Fruit fly (Drosophila melanogaster) whole organism, embryonic: ENCODE results near the gene CG45045.

ENCODE experiments used
- Bgb ChIP-seq: fragments of 200-800 bp; sonication (Bioruptor generic); IDR thresholded peaks from 2 replicates; pipeline ENCODE4 v1.3.6; 2022; ENCODE audit warnings: missing biosample characterization, missing genetic modification characterization; ENCODE audit not compliant: partially characterized antibody
- BtbVII ChIP-seq: fragments of 200-800 bp; sonication (Bioruptor generic); optimal IDR thresholded peaks from 3 replicates; lab custom pipeline; 2017; ENCODE audit warnings: missing biosample characterization, mild to moderate bottlenecking, missing genetic modification characterization
- CG10321 ChIP-seq: fragments of 200-800 bp; sonication (Bioruptor generic); IDR thresholded peaks from 2 replicates; pipeline ENCODE4 v1.3.6; 2022; ENCODE audit warnings: missing biosample characterization, missing genetic modification characterization
- CG10654 ChIP-seq: fragments of 200-800 bp; sonication (Bioruptor generic); optimal IDR thresholded peaks from 2 replicates; lab custom pipeline; 2016; ENCODE audit warnings: missing biosample characterization, missing genetic modification characterization
- CG17912 ChIP-seq: fragments of 200-800 bp; sonication (Bioruptor generic); optimal IDR thresholded peaks from 2 replicates; lab custom pipeline; 2018; ENCODE audit warnings: missing biosample characterization, mild to moderate bottlenecking, missing genetic modification characterization
- CG18262 ChIP-seq: fragments of 200-800 bp; optimal IDR thresholded peaks from 3 replicates; lab custom pipeline; 2019; ENCODE audit warnings: missing biosample characterization, mild to moderate bottlenecking, missing genetic modification characterization, moderate library complexity
- CG2875 ChIP-seq: fragments of 200-800 bp; sonication (Bioruptor generic); optimal IDR thresholded peaks from 2 replicates; lab custom pipeline; 2017; ENCODE audit warnings: missing biosample characterization, mild to moderate bottlenecking, missing genetic modification characterization, missing genetic modification reagents
- CG34422 ChIP-seq: fragments of 200-800 bp; sonication (Bioruptor generic); IDR thresholded peaks from 3 replicates; pipeline ENCODE4 v1.3.6; 2022; ENCODE audit warnings: missing biosample characterization, missing genetic modification characterization
- CG3726 ChIP-seq: fragments of 200-800 bp; sonication (Bioruptor generic); IDR thresholded peaks from 3 replicates; pipeline ENCODE4, ENCODE4 v1.3.6; 2022; ENCODE audit warnings: missing biosample characterization, missing genetic modification characterization
- CG43689 ChIP-seq: fragments of 200-800 bp; sonication (Bioruptor generic); IDR thresholded peaks from 2 replicates; pipeline ENCODE4 v1.3.6; 2022; ENCODE audit warnings: missing biosample characterization, missing genetic modification characterization
- CG4707 ChIP-seq: fragments of 200-800 bp; sonication (Bioruptor generic); optimal IDR thresholded peaks from 2 replicates; lab custom pipeline; 2018; ENCODE audit warnings: missing biosample characterization, mild to moderate bottlenecking, missing genetic modification characterization, moderate library complexity
- CG7271 ChIP-seq: fragments of 200-800 bp; sonication (Bioruptor generic); optimal IDR thresholded peaks from 2 replicates; lab custom pipeline; 2018; ENCODE audit warnings: missing biosample characterization, mild to moderate bottlenecking, missing genetic modification characterization, moderate library complexity
- CG7839 ChIP-seq: fragments of 200-800 bp; sonication (Bioruptor generic); optimal IDR thresholded peaks from 3 replicates; lab custom pipeline; 2018; ENCODE audit warnings: missing biosample characterization, mild to moderate bottlenecking, missing genetic modification characterization, moderate library complexity
- CG8388 ChIP-seq: fragments of 200-800 bp; sonication (Bioruptor generic); optimal IDR thresholded peaks from 2 replicates; lab custom pipeline; 2019; ENCODE audit warnings: missing biosample characterization, mild to moderate bottlenecking, missing genetic modification characterization, moderate library complexity
- D ChIP-seq, 2 experiments: fragments of 200-800 bp in 1 of 2; fragments of >200 bp in 1 of 2; sonication (Bioruptor generic) in 1 of 2; optimal IDR thresholded peaks; 2 replicates in 1 of 2; 3 replicates in 1 of 2; lab custom pipeline; 2017; ENCODE audit warnings: mild to moderate bottlenecking in 1 of 2, missing biosample characterization in 1 of 2, missing genetic modification characterization in 1 of 2, missing genetic modification reagents in 1 of 2
- D19A ChIP-seq: fragments of 200-800 bp; optimal IDR thresholded peaks from 3 replicates; lab custom pipeline; 2019; ENCODE audit warnings: missing biosample characterization, mild to moderate bottlenecking, missing genetic modification characterization, moderate library complexity
- Doc2 ChIP-seq: fragments of 200-800 bp; sonication (Bioruptor generic); IDR thresholded peaks from 2 replicates; pipeline ENCODE4 v1.3.6; 2022; ENCODE audit warnings: missing biosample characterization, missing genetic modification characterization
- ERR ChIP-seq: fragments of 200-800 bp; sonication (Bioruptor generic); optimal IDR thresholded peaks from 2 replicates; lab custom pipeline; 2016; ENCODE audit warnings: missing biosample characterization, missing genetic modification characterization
- Eip74EF ChIP-seq, 2 experiments: fragments of 200-800 bp in 1 of 2; fragments of >200 bp in 1 of 2; sonication (Bioruptor generic) in 1 of 2; optimal IDR thresholded peaks; 2 replicates each; lab custom pipeline; 2017 to 2019; ENCODE audit warnings: missing biosample characterization in 2 of 2, missing genetic modification characterization in 2 of 2, mild to moderate bottlenecking in 1 of 2, moderate library complexity in 1 of 2
- Ets97D ChIP-seq: fragments of 200-800 bp; sonication (Bioruptor generic); optimal IDR thresholded peaks from 3 replicates; lab custom pipeline; 2016; ENCODE audit warnings: missing biosample characterization, missing genetic modification characterization
- GATAe ChIP-seq: fragments of 200-800 bp; sonication (Bioruptor generic); conservative IDR thresholded peaks from 2 replicates; pipeline ENCODE4 v1.3.6; 2022; ENCODE audit warnings: missing biosample characterization, missing genetic modification characterization
- Hr39 ChIP-seq: fragments of >200 bp; optimal IDR thresholded peaks from 2 replicates; lab custom pipeline; 2017
- Lim3 ChIP-seq: fragments of 200-800 bp; sonication (Bioruptor generic); IDR thresholded peaks from 2 replicates; pipeline ENCODE4 v1.3.6; 2022; ENCODE audit warnings: missing biosample characterization, missing genetic modification characterization
- Myb ChIP-seq: fragments of 200-800 bp; sonication (Bioruptor generic); optimal IDR thresholded peaks from 2 replicates; lab custom pipeline; 2016; ENCODE audit warnings: missing biosample characterization, missing genetic modification characterization
- Oaz ChIP-seq: fragments of 200-800 bp; sonication (Bioruptor generic); IDR thresholded peaks from 2 replicates; pipeline ENCODE4 v1.3.6; 2022; ENCODE audit warnings: missing biosample characterization, missing genetic modification characterization
- Ptx1 ChIP-seq: fragments of 200-800 bp; sonication (Bioruptor generic); IDR thresholded peaks from 2 replicates; pipeline ENCODE4 v1.3.6; 2022; ENCODE audit warnings: missing biosample characterization, missing genetic modification characterization
- Sry-δ ChIP-seq: fragments of 200-800 bp; sonication (Bioruptor generic); optimal IDR thresholded peaks from 2 replicates; lab custom pipeline; 2016; ENCODE audit warnings: missing biosample characterization, missing genetic modification characterization
- Xbp1 ChIP-seq: fragments of 200-800 bp; sonication (Bioruptor generic); optimal IDR thresholded peaks from 3 replicates; lab custom pipeline; 2016; ENCODE audit warnings: missing biosample characterization, mild to moderate bottlenecking, missing genetic modification characterization
- ap ChIP-seq: fragments of 200-800 bp; sonication (Bioruptor generic); IDR thresholded peaks from 2 replicates; pipeline ENCODE4 v1.3.6; 2022; ENCODE audit warnings: missing biosample characterization, missing genetic modification characterization
- ara ChIP-seq: fragments of 200-800 bp; sonication (Bioruptor generic); IDR thresholded peaks from 2 replicates; pipeline ENCODE4 v1.3.6; 2022; ENCODE audit warnings: missing biosample characterization, missing genetic modification characterization
- bab2 ChIP-seq: fragments of 200-800 bp; sonication (Bioruptor generic); optimal IDR thresholded peaks from 2 replicates; lab custom pipeline; 2016; ENCODE audit warnings: missing biosample characterization, missing genetic modification characterization
- bowl ChIP-seq: fragments of 200-800 bp; sonication (Bioruptor generic); IDR thresholded peaks from 2 replicates; pipeline ENCODE4 v1.3.6; 2022; ENCODE audit warnings: missing biosample characterization, missing genetic modification characterization
- cwo ChIP-seq: fragments of 200-800 bp; sonication (Bioruptor generic); optimal IDR thresholded peaks from 3 replicates; lab custom pipeline; 2017; ENCODE audit warnings: missing biosample characterization, missing genetic modification characterization, mild to moderate bottlenecking, moderate library complexity, missing genetic modification reagents
- disco-r ChIP-seq: fragments of 200-800 bp; sonication (Bioruptor generic); optimal IDR thresholded peaks from 2 replicates; lab custom pipeline; 2016; ENCODE audit warnings: missing biosample characterization, missing genetic modification characterization
- dmrt11E ChIP-seq: fragments of 200-800 bp; sonication (Bioruptor generic); optimal IDR thresholded peaks from 3 replicates; lab custom pipeline; 2018; ENCODE audit warnings: missing biosample characterization, mild to moderate bottlenecking, missing genetic modification characterization, moderate library complexity
- fd102C ChIP-seq: fragments of 200-800 bp; sonication (Bioruptor generic); optimal IDR thresholded peaks from 2 replicates; lab custom pipeline; 2018; ENCODE audit warnings: missing biosample characterization, mild to moderate bottlenecking, missing genetic modification characterization, moderate library complexity
- ftz-f1 ChIP-seq: fragments of 200-800 bp; sonication (Bioruptor generic); optimal IDR thresholded peaks from 2 replicates; lab custom pipeline; 2016; ENCODE audit warnings: missing biosample characterization, missing genetic modification characterization
- gcm ChIP-seq: fragments of 200-800 bp; sonication (Bioruptor generic); optimal IDR thresholded peaks from 2 replicates; lab custom pipeline; 2019; ENCODE audit warnings: missing biosample characterization, mild to moderate bottlenecking, missing genetic modification characterization, moderate library complexity
- gcm2 ChIP-seq: fragments of 200-800 bp; sonication (Bioruptor generic); optimal IDR thresholded peaks from 2 replicates; lab custom pipeline; 2016; ENCODE audit warnings: missing biosample characterization, missing genetic modification characterization
- gsb-n ChIP-seq: fragments of 200-800 bp; sonication (Bioruptor generic); optimal IDR thresholded peaks from 3 replicates; lab custom pipeline; 2018; ENCODE audit warnings: missing biosample characterization, mild to moderate bottlenecking, missing genetic modification characterization
- hbn ChIP-seq: fragments of 200-800 bp; sonication (Bioruptor generic); IDR thresholded peaks from 2 replicates; pipeline ENCODE4 v1.3.6; 2022; ENCODE audit warnings: missing biosample characterization, missing genetic modification characterization; ENCODE audit not compliant: partially characterized antibody
- jumu ChIP-seq: fragments of 200-800 bp; sonication (Bioruptor generic); optimal IDR thresholded peaks from 3 replicates; lab custom pipeline; 2016; ENCODE audit warnings: missing biosample characterization, missing genetic modification characterization
- kah ChIP-seq: fragments of 200-800 bp; sonication (Bioruptor generic); optimal IDR thresholded peaks from 2 replicates; lab custom pipeline; 2018; ENCODE audit warnings: missing biosample characterization, mild to moderate bottlenecking, missing genetic modification characterization
- lilli ChIP-seq: fragments of 200-800 bp; sonication (Bioruptor generic); optimal IDR thresholded peaks from 3 replicates; lab custom pipeline; 2016; ENCODE audit warnings: missing biosample characterization, missing genetic modification characterization
- mam ChIP-seq: fragments of 200-800 bp; sonication (Bioruptor generic); optimal IDR thresholded peaks from 3 replicates; lab custom pipeline; 2016; ENCODE audit warnings: missing biosample characterization, missing genetic modification characterization
- mld ChIP-seq: fragments of 200-800 bp; sonication (Bioruptor generic); IDR thresholded peaks from 3 replicates; pipeline ENCODE4 v1.3.6; 2022; ENCODE audit warnings: missing biosample characterization, missing genetic modification characterization; ENCODE audit not compliant: partially characterized antibody
- salm ChIP-seq: fragments of 200-800 bp; sonication (Bioruptor generic); optimal IDR thresholded peaks from 2 replicates; lab custom pipeline; 2018; ENCODE audit warnings: missing biosample characterization, mild to moderate bottlenecking, missing genetic modification characterization
- twi ChIP-seq: fragments of 200-800 bp; optimal IDR thresholded peaks from 2 replicates; lab custom pipeline; 2019; ENCODE audit warnings: missing biosample characterization, mild to moderate bottlenecking, missing genetic modification characterization, moderate library complexity
- wor ChIP-seq: fragments of 200-800 bp; sonication (Bioruptor generic); IDR thresholded peaks from 2 replicates; pipeline ENCODE4 v1.3.6; 2022; ENCODE audit warnings: missing biosample characterization, missing genetic modification characterization
- yki ChIP-seq: fragments of >200 bp; optimal IDR thresholded peaks from 3 replicates; lab custom pipeline; 2018
- zen ChIP-seq: fragments of 200-800 bp; sonication (Bioruptor generic); optimal IDR thresholded peaks from 3 replicates; lab custom pipeline; 2018; ENCODE audit warnings: missing biosample characterization, mild to moderate bottlenecking, missing genetic modification characterization, moderate library complexity
- zen2 ChIP-seq: fragments of 200-800 bp; sonication (Bioruptor generic); IDR thresholded peaks from 3 replicates; pipeline ENCODE4 v1.3.6; 2022; ENCODE audit warnings: missing biosample characterization, missing genetic modification characterization; ENCODE audit not compliant: partially characterized antibody

CG45045 gene

DNA sequence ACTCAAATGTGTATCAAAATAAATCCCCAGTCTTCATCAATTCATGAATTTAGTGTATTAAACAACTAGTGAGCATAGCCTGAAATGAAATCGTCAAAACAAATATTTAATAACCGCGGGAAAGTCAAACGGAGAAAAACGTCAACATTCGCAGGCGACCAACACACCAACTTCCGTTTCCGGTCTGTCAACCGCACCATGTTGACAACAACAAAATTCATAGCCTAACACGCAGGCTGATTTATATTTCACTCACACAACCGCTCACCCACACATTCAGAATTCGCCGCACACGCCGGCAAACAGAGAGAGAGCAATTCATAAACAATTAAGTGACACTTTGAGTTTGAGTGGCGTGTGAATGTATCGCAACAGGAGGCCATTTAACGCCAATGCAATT, 12.3 kb upstream of the CG45045 start (continued):
- no peak for TF ChIP-seq ara
- no peak for TF ChIP-seq CG7839 (tag; lab: Kevin White, UChicago)
- TF ChIP-seq CG18262: peak; percentile 5
- TF ChIP-seq dmrt11E: peak; percentile 21
- no peak for TF ChIP-seq mld (GFP tag; lab: Robert Waterston, UW)
- peak; percentile 38 for TF ChIP-seq gsb-n (tag; lab: Kevin White, UChicago)
- peak; percentile 29 for TF ChIP-seq salm
- no peak for TF ChIP-seq Xbp1
- peak; percentile 96 for TF ChIP-seq Ets97D (GFP tag; lab: Kevin White, UChicago)
- no peak for TF ChIP-seq jumu (GFP tag; lab: Kevin White, UChicago)
- TF ChIP-seq Oaz (GFP tag; lab: Robert Waterston, UW): no peak
- no peak for TF ChIP-seq CG43689 (GFP tag; lab: Robert Waterston, UW)
- no peak for TF ChIP-seq wor
- peak; percentile 93 for TF ChIP-seq CG7271 (tag; lab: Kevin White, UChicago)
- no peak for TF ChIP-seq bowl (GFP tag; lab: Robert Waterston, UW)
- TF ChIP-seq CG2875 (GFP tag; lab: Kevin White, UChicago): peak; percentile 50
- TF ChIP-seq mam (GFP tag; lab: Kevin White, UChicago): no peak
- no peak for TF ChIP-seq CG10654 (GFP tag; lab: Kevin White, UChicago)
- no peak for TF ChIP-seq cwo
- no peak for TF ChIP-seq CG17912 (GFP tag; lab: Kevin White, UChicago)
- no peak for TF ChIP-seq Bgb
- TF ChIP-seq zen (tag; lab: Kevin White, UChicago): peak; percentile 63
- peak; percentile 2 for TF ChIP-seq twi (tag; lab: Kevin White, UChicago)
- TF ChIP-seq gcm (GFP tag; lab: Kevin White, UChicago): peak; percentile 58
- no peak for TF ChIP-seq Sry-δ (GFP tag; lab: Kevin White, UChicago)
- no peak for TF ChIP-seq D (optimal IDR thresholded peaks at IDR 0.05; lab: Kevin White, UChicago)
- TF ChIP-seq D (GFP tag; optimal IDR thresholded peaks at IDR 0.05; lab: Kevin White, UChicago): peak; percentile 3
- TF ChIP-seq Doc2 (GFP tag; lab: Robert Waterston, UW): no peak
- TF ChIP-seq GATAe (GFP tag; lab: Robert Waterston, UW): no peak
- no peak for TF ChIP-seq disco-r
- no peak for TF ChIP-seq Ptx1 (GFP tag; lab: Robert Waterston, UW)
- TF ChIP-seq ERR (GFP tag; lab: Kevin White, UChicago): no peak
- TF ChIP-seq Myb: no peak
- no peak for TF ChIP-seq Lim3 (GFP tag; lab: Robert Waterston, UW)
- TF ChIP-seq bab2 (GFP tag; lab: Kevin White, UChicago): no peak
- 0 out of 2 replicates have a peak, but pooled peaks have one; percentile 21 for TF ChIP-seq ap
- no peak for TF ChIP-seq yki (lab: Kevin White, UChicago)
- peak; percentile 82 for TF ChIP-seq fd102C (GFP tag; lab: Kevin White, UChicago)
- no peak for TF ChIP-seq hbn (GFP tag; lab: Robert Waterston, UW)
- TF ChIP-seq zen2 (GFP tag; lab: Robert Waterston, UW): no peak
- TF ChIP-seq Eip74EF (GFP tag; optimal IDR thresholded peaks at IDR 0.05; lab: Kevin White, UChicago): no peak
- TF ChIP-seq BtbVII (GFP tag; lab: Kevin White, UChicago): no peak
- TF ChIP-seq CG3726 (GFP tag; lab: Robert Waterston, UW): no peak
- TF ChIP-seq gcm2 (GFP tag; lab: Kevin White, UChicago): no peak
- no peak for TF ChIP-seq CG10321 (GFP tag; lab: Robert Waterston, UW)
- no peak for TF ChIP-seq kah (GFP tag; lab: Kevin White, UChicago)
- no peak for TF ChIP-seq D19A (tag; lab: Kevin White, UChicago)
- no peak for TF ChIP-seq Hr39
- no peak for TF ChIP-seq lilli
- peak; percentile 47 for TF ChIP-seq CG4707 (GFP tag; lab: Kevin White, UChicago)
- no peak for TF ChIP-seq ftz-f1 (GFP tag; lab: Kevin White, UChicago)
- no peak for TF ChIP-seq CG34422 (GFP tag; lab: Robert Waterston, UW)
- TF ChIP-seq CG8388: peak; percentile 48
